Worm (Caenorhabditis elegans): ENCODE data around the gene Y75B8A.33.

- TF ChIP-seq unc-62 (GFP tag; optimal IDR thresholded peaks at IDR 0.05) (no peak), snpc-4 (GFP tag; optimal IDR thresholded peaks at IDR 0.05) (no peak), snpc-4 (tag; optimal IDR thresholded peaks at IDR 0.05) (no peak), egl-18 (GFP tag; IDR thresholded peaks at IDR 0.05) (no peak), dpl-1 (GFP tag; optimal IDR thresholded peaks at IDR 0.05) (no peak), attf-5 (GFP tag; optimal IDR thresholded peaks at IDR 0.05) (no peak), fkh-3 (tag; optimal IDR thresholded peaks at IDR 0.05) (no peak), unc-130 (GFP tag; optimal IDR thresholded peaks at IDR 0.05) (no peak), ceh-58 (GFP tag; IDR thresholded peaks at IDR 0.05) (no peak), die-1 (tag; optimal IDR thresholded peaks at IDR 0.05) (no peak), cebp-1 (GFP tag; IDR thresholded peaks at IDR 0.05) (no peak), cebp-1 (tag; optimal IDR thresholded peaks at IDR 0.05) (peak; percentile 81), Y53G8AR.9 (GFP tag; conservative IDR thresholded peaks at IDR 0.05) (no peak)
These were observed 54.3 kb downstream of the Y75B8A.33 start, which contains the start of gene Y75B8A.39 for ce11 chrIII:12312886-12313285.
